Worm (Caenorhabditis elegans) whole organism, L1 larva: Measurements from ENCODE around the gene noa-1.

ENCODE experiments used
- aly-2 ChIP-seq: fragments of 150-350 bp; optimal IDR thresholded peaks from 2 replicates; lab custom pipeline; 2014; ENCODE audit warnings: missing biosample characterization, missing genetic modification characterization
- fkh-10 ChIP-seq: sonication (generic microtip); optimal IDR thresholded peaks from 2 replicates; lab custom pipeline; 2017; ENCODE audit warnings: missing biosample characterization, missing genetic modification reagents, missing genetic modification characterization
- lin-13 ChIP-seq: fragments of 150-350 bp; optimal IDR thresholded peaks from 2 replicates; lab custom pipeline; 2014; ENCODE audit warnings: missing biosample characterization, missing genetic modification reagents, missing genetic modification characterization
- lin-35 ChIP-seq, 2 experiments: fragments of 150-350 bp; optimal IDR thresholded peaks; 2 replicates each; lab custom pipeline; 2014; ENCODE audit warnings: missing biosample characterization in 2 of 2, missing genetic modification characterization in 2 of 2, missing genetic modification reagents in 2 of 2
- nhr-12 ChIP-seq: sonication (generic microtip); optimal IDR thresholded peaks from 2 replicates; lab custom pipeline; 2017; ENCODE audit warnings: missing biosample characterization, missing genetic modification characterization
- nhr-237 ChIP-seq: fragments of 150-350 bp; optimal IDR thresholded peaks from 2 replicates; lab custom pipeline; 2014; ENCODE audit warnings: missing biosample characterization, missing genetic modification characterization
- nhr-28 ChIP-seq: fragments of 150-350 bp; optimal IDR thresholded peaks from 2 replicates; lab custom pipeline; 2014; ENCODE audit warnings: missing biosample characterization, missing genetic modification characterization
- nhr-77 ChIP-seq: fragments of 150-350 bp; optimal IDR thresholded peaks from 2 replicates; lab custom pipeline; 2014; ENCODE audit warnings: missing biosample characterization, missing genetic modification characterization
- pag-3 ChIP-seq: sonication (generic microtip); optimal IDR thresholded peaks from 2 replicates; lab custom pipeline; 2017; ENCODE audit warnings: missing genetic modification characterization, mild to moderate bottlenecking, missing compliant biosample characterization, antibody characterized with exemption, borderline replicate concordance; ENCODE audit not compliant: insufficient read depth
- snpc-4 ChIP-seq: fragments of 150-350 bp; optimal IDR thresholded peaks from 2 replicates; lab custom pipeline; 2014; ENCODE audit warnings: missing biosample characterization, missing genetic modification characterization
- unc-62 ChIP-seq: fragments of 150-350 bp; optimal IDR thresholded peaks from 2 replicates; lab custom pipeline; 2014; ENCODE audit warnings: missing biosample characterization, missing genetic modification reagents, missing genetic modification characterization

- no peak for TF ChIP-seq nhr-237 (tag; lab: Kevin White, UChicago)
- TF ChIP-seq lin-35 (GFP tag; optimal IDR thresholded peaks at IDR 0.05; lab: Kevin White, UChicago) = no peak
- TF ChIP-seq aly-2 (tag; lab: Kevin White, UChicago) = no peak
- TF ChIP-seq unc-62 (GFP tag; lab: Kevin White, UChicago) = no peak
- no peak for TF ChIP-seq nhr-77 (tag; lab: Kevin White, UChicago)
- TF ChIP-seq lin-13 = no peak
- no peak for TF ChIP-seq snpc-4 (tag; lab: Kevin White, UChicago)
- TF ChIP-seq fkh-10 = no peak
- no peak for TF ChIP-seq nhr-12 (tag; lab: Kevin White, UChicago)
- TF ChIP-seq nhr-28 (tag; lab: Kevin White, UChicago) = no peak
- TF ChIP-seq pag-3 = no peak
These were observed 11.7 kb downstream of the noa-1 start for ce11 chrII:13529131-13529530.
